Fruit fly (Drosophila melanogaster): ENCODE results near the gene CG10559.

DNA sequence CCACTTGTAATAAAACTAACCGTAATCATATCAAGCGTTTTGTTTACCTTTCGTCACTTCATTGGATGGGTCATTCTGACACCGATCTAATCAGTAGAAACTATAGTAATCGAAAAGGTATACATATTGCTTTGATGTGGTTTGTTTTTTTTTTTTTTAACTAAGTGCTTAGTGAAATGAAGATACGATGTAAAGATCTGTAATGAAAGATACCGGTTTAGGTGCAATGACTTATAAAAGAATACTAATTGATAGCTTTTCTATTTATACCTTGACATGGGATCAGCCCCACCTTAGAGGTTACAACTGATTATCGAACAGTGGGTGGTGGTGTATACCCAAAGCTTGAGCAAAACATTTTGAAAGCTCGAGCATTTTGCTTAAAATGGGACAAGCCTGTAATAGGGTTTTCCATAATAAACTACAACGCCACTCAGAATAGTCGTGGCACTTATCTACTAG lies 32.7 kb downstream of the CG10559 start, which contains the start of gene CG31300:
- TF ChIP-seq usp (GFP tag; optimal IDR thresholded peaks at IDR 0.05), result no peak
- no peak for TF ChIP-seq pan (optimal IDR thresholded peaks at IDR 0.05)
- no peak for TF ChIP-seq br (GFP tag; optimal IDR thresholded peaks at IDR 0.05)
- no peak for TF ChIP-seq jim (GFP tag; optimal IDR thresholded peaks at IDR 0.05)
- no peak for TF ChIP-seq woc (GFP tag; optimal IDR thresholded peaks at IDR 0.05)
- no peak for TF ChIP-seq h (GFP tag; optimal IDR thresholded peaks at IDR 0.05)

Measured in whole organism, wandering third instar larva.